Worm (Caenorhabditis elegans): ENCODE measurements around the gene F10D7.10.
A peak's percentile ranks its signal among the peaks of the same experiment; 100 is the strongest.

The F10D7.10 gene

DNA sequence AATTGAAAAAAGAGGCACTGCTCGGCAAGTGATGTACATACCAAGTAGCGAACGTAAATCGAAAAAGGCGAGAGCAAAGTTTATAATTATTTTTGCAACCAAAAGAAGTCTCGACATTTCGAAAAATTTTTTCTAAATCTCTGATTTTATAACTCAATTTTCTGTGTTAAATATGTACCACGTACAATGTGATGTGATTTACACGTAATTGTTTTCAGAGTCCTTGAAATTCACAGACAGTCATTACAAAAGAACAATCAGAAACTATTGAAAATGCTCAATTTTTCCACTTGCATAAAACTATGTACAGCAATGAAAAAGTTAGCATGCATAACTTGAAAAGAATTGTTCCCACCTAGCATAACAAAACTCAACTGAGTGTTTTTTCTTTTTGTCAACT lies 23.5 kb upstream of the F10D7.10 start:
- no peak for TF ChIP-seq elt-1 (tag; optimal IDR thresholded peaks at IDR 0.05)
- no peak for TF ChIP-seq egl-5 (tag; optimal IDR thresholded peaks at IDR 0.05)
- TF ChIP-seq nhr-11 (tag; optimal IDR thresholded peaks at IDR 0.05): no peak

DNA sequence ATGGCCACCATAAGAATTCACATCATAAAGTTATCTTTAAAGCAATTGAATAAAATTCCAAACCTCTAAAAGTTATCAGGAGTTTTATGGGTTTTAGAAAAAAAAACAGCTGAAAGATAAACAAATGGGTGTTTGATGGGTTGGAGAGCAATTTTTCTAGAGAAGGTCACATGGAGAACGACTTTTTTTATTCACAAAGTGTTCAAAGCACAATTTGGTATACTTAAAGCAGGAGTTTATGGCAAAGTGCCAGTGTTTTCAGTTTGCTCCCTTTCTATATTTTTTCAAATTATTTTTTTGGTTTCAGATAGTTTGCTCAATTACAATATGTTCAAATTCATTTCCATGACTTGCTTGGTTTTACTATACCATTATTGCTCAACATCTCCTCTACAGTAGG lies 21.7 kb upstream of the F10D7.10 start, which contains the start of gene F11C7.6:
F11C7.6 (plus strand) TSS at position 301 of the 400 bp plus-strand sequence.
- TF ChIP-seq lin-15B (tag; optimal IDR thresholded peaks at IDR 0.05) (no peak), R02D3.7 (tag; optimal IDR thresholded peaks at IDR 0.05) (no peak), nhr-67 (tag; optimal IDR thresholded peaks at IDR 0.05) (no peak), ZK546.5 (tag; optimal IDR thresholded peaks at IDR 0.05) (no peak), nhr-25 (tag; optimal IDR thresholded peaks at IDR 0.05) (no peak), nhr-28 (tag; optimal IDR thresholded peaks at IDR 0.05) (no peak), nhr-76 (tag; optimal IDR thresholded peaks at IDR 0.05) (no peak), pha-4 (tag; optimal IDR thresholded peaks at IDR 0.05) (no peak), egl-5 (tag; optimal IDR thresholded peaks at IDR 0.05) (no peak), nhr-77 (tag; optimal IDR thresholded peaks at IDR 0.05) (no peak), fkh-10 (GFP tag; optimal IDR thresholded peaks at IDR 0.05) (no peak), snpc-4 (tag; optimal IDR thresholded peaks at IDR 0.05) (no peak), jun-1 (tag; optimal IDR thresholded peaks at IDR 0.05) (no peak), fos-1 (tag; optimal IDR thresholded peaks at IDR 0.05) (no peak), unc-39 (tag; optimal IDR thresholded peaks at IDR 0.05) (no peak), nhr-11 (tag; optimal IDR thresholded peaks at IDR 0.05) (no peak), unc-62 (GFP tag; optimal IDR thresholded peaks at IDR 0.05) (no peak), ceh-28 (tag; optimal IDR thresholded peaks at IDR 0.05) (no peak), pqm-1 (tag; optimal IDR thresholded peaks at IDR 0.05) (no peak)

DNA sequence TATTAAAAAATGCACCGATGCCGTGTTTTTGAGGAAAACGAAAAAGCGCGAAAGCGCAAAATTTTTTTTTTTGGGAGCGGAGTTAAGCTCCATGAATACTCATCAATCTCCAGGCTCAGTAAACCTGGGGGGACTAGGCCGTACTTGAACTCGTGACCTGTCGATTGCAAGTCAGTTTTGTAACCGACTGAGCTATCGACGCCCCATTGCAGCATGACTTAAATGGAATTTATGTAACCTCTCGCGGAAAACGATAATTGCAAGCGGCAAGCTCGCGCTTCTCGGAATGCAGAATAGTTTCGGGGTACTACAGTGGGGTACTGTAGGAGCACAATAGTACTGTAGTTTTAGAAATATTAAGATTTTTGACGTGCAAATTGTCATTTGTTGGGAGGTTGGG lies 20.9 kb upstream of the F10D7.10 start:
- TF ChIP-seq nhr-11 (tag; optimal IDR thresholded peaks at IDR 0.05) (no peak), ztf-4 (tag; optimal IDR thresholded peaks at IDR 0.05) (no peak), lin-15B (tag; optimal IDR thresholded peaks at IDR 0.05) (no peak), nhr-77 (tag; optimal IDR thresholded peaks at IDR 0.05) (no peak), zag-1 (tag; optimal IDR thresholded peaks at IDR 0.05) (no peak), ZK546.5 (tag; optimal IDR thresholded peaks at IDR 0.05) (no peak), R02D3.7 (tag; optimal IDR thresholded peaks at IDR 0.05) (no peak), ceh-28 (tag; optimal IDR thresholded peaks at IDR 0.05) (no peak), nhr-43 (tag; optimal IDR thresholded peaks at IDR 0.05; ENCODE audit: poor library complexity, severe bottlenecking) (no peak), egl-5 (tag; optimal IDR thresholded peaks at IDR 0.05) (no peak), nhr-237 (tag; optimal IDR thresholded peaks at IDR 0.05) (no peak), fos-1 (tag; optimal IDR thresholded peaks at IDR 0.05) (no peak), ceh-82 (tag; optimal IDR thresholded peaks at IDR 0.05) (no peak), sea-2 (GFP tag; optimal IDR thresholded peaks at IDR 0.05) (no peak), elt-1 (tag; optimal IDR thresholded peaks at IDR 0.05) (no peak), jun-1 (tag; optimal IDR thresholded peaks at IDR 0.05) (no peak), ztf-11 (tag; optimal IDR thresholded peaks at IDR 0.05) (no peak), elt-3 (tag; optimal IDR thresholded peaks at IDR 0.05) (no peak), unc-62 (GFP tag; optimal IDR thresholded peaks at IDR 0.05) (no peak), fkh-10 (GFP tag; optimal IDR thresholded peaks at IDR 0.05) (no peak)

DNA sequence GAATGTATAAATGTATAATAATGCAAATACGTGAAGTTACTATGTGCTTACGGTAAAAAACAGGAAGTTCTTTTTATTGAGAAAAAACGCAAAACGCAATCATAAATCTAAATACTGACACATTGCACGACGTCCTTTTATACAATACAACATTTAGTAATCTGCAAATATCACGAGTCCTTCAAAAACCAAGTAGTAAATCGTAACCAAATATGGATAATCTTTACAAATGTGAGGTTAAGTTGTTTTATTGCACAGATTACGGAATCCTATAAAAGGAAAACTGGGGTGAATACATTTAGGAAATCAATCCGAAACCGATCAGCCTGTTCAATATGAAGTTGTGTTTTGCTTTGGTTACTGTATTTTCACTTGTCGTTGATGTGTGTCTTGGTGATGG lies 18.7 kb upstream of the F10D7.10 start, which contains the start of gene F11C7.7:
F11C7.7 (plus strand) TSS at position 301 of the 400 bp plus-strand sequence.
- no peak for TF ChIP-seq daf-12 (tag; optimal IDR thresholded peaks at IDR 0.05)
- no peak for TF ChIP-seq mdl-1 (tag; optimal IDR thresholded peaks at IDR 0.05)
- no peak for TF ChIP-seq nhr-12 (tag; optimal IDR thresholded peaks at IDR 0.05)
- TF ChIP-seq egl-27 (tag; optimal IDR thresholded peaks at IDR 0.05): no peak
- no peak for TF ChIP-seq fos-1 (tag; optimal IDR thresholded peaks at IDR 0.05)

DNA sequence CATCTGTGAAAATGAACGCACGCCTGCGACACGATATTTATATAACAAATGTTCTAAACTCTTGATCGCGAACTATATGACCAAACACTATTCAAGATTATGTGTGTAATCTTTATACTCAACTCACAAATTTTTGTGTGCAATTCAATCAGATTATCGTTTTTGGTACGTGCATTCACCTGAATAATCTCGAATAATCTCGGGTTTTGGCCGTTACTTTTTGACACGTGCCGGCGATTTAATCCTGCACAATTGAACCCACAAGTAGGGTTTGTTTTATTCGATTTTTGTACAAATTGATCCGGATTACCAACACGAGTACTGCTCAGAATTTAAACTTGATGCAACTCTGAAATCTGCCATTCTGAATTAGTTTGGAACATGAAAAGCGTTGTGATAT lies 16.9 kb upstream of the F10D7.10 start, which contains the start of the genes vap-1 and F11C7.2:
vap-1 (minus strand) TSS at position 101 of the 400 bp plus-strand sequence.
F11C7.2 (plus strand) TSS at position 359 of the 400 bp plus-strand sequence.
- TF ChIP-seq ztf-4 (tag; optimal IDR thresholded peaks at IDR 0.05): no peak

DNA sequence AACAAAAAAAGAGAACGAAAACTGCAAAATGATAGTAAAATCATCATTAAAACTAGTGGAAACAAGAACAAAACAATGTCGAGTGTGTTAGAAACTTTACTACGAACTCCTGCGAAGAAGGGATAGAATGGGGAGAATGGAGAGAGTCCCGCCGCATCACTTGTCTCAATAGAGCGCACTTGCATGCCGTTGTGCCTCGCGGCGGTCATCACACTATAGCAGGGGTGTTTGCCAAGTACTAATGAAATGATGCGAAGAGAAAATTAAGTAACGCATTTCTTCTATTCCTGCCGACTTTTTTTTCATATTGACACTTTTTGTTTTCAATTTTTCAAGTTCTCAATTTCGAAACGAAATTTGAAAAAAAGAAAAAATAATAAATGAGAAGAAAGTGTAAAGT lies 12.6 kb upstream of the F10D7.10 start:
- TF ChIP-seq unc-62 (GFP tag; optimal IDR thresholded peaks at IDR 0.05) (no peak), skn-1 (tag; optimal IDR thresholded peaks at IDR 0.05) (no peak), aly-2 (tag; optimal IDR thresholded peaks at IDR 0.05) (no peak), mdl-1 (tag; optimal IDR thresholded peaks at IDR 0.05) (no peak), pqm-1 (tag; optimal IDR thresholded peaks at IDR 0.05) (no peak), unc-39 (tag; optimal IDR thresholded peaks at IDR 0.05) (no peak), lin-15B (tag; optimal IDR thresholded peaks at IDR 0.05) (peak; percentile 82), fkh-2 (tag; optimal IDR thresholded peaks at IDR 0.05) (no peak), nhr-67 (tag; optimal IDR thresholded peaks at IDR 0.05) (no peak), nhr-28 (tag; optimal IDR thresholded peaks at IDR 0.05) (no peak), elt-2 (tag; optimal IDR thresholded peaks at IDR 0.05) (peak; percentile 51), tbx-2 (tag; optimal IDR thresholded peaks at IDR 0.05) (no peak), nhr-237 (tag; optimal IDR thresholded peaks at IDR 0.05) (no peak), egl-27 (tag; optimal IDR thresholded peaks at IDR 0.05) (no peak), elt-1 (tag; optimal IDR thresholded peaks at IDR 0.05) (no peak), ztf-11 (tag; optimal IDR thresholded peaks at IDR 0.05) (no peak), nhr-11 (tag; optimal IDR thresholded peaks at IDR 0.05) (no peak), ceh-16 (tag; optimal IDR thresholded peaks at IDR 0.05) (no peak), pha-4 (tag; optimal IDR thresholded peaks at IDR 0.05) (peak; percentile 92), ceh-28 (tag; optimal IDR thresholded peaks at IDR 0.05) (no peak), nhr-43 (tag; optimal IDR thresholded peaks at IDR 0.05; ENCODE audit: poor library complexity, severe bottlenecking) (peak; percentile 44), fkh-10 (GFP tag; optimal IDR thresholded peaks at IDR 0.05) (peak; percentile 69), R02D3.7 (tag; optimal IDR thresholded peaks at IDR 0.05) (no peak), jun-1 (tag; optimal IDR thresholded peaks at IDR 0.05) (peak; percentile 17), zag-1 (tag; optimal IDR thresholded peaks at IDR 0.05) (no peak), eor-1 (tag; optimal IDR thresholded peaks at IDR 0.05) (no peak), nhr-76 (tag; optimal IDR thresholded peaks at IDR 0.05) (no peak), nhr-77 (tag; optimal IDR thresholded peaks at IDR 0.05) (no peak)

Measured in whole organism, L3 larva.